Worm (Caenorhabditis elegans): ENCODE data around the gene cth-1.

cth-1 gene

ce11 chrV:16129116-16129515, 28.6 kb downstream of the cth-1 start:
- TF ChIP-seq lin-39 (tag; optimal IDR thresholded peaks at IDR 0.05): no peak
- TF ChIP-seq elt-3 (tag; optimal IDR thresholded peaks at IDR 0.05): no peak
- TF ChIP-seq ceh-16 (tag; optimal IDR thresholded peaks at IDR 0.05): no peak
- TF ChIP-seq egl-5 (tag; optimal IDR thresholded peaks at IDR 0.05): no peak
- no peak for TF ChIP-seq nhr-28 (tag; optimal IDR thresholded peaks at IDR 0.05)
- no peak for TF ChIP-seq fos-1 (tag; optimal IDR thresholded peaks at IDR 0.05)
- TF ChIP-seq fkh-2 (tag; optimal IDR thresholded peaks at IDR 0.05): no peak
- TF ChIP-seq nhr-76 (tag; optimal IDR thresholded peaks at IDR 0.05): no peak
- TF ChIP-seq elt-1 (tag; optimal IDR thresholded peaks at IDR 0.05): no peak
- TF ChIP-seq pha-4 (tag; optimal IDR thresholded peaks at IDR 0.05): peak; percentile 49
- no peak for TF ChIP-seq sea-2 (GFP tag; optimal IDR thresholded peaks at IDR 0.05)
- no peak for TF ChIP-seq unc-62 (GFP tag; optimal IDR thresholded peaks at IDR 0.05)
- TF ChIP-seq pqm-1 (tag; optimal IDR thresholded peaks at IDR 0.05): peak; percentile 74
- no peak for TF ChIP-seq mdl-1 (tag; optimal IDR thresholded peaks at IDR 0.05)
- TF ChIP-seq ztf-11 (tag; optimal IDR thresholded peaks at IDR 0.05): no peak
- peak; percentile 63 for TF ChIP-seq elt-2 (tag; optimal IDR thresholded peaks at IDR 0.05)
- TF ChIP-seq hmg-11 (tag; optimal IDR thresholded peaks at IDR 0.05): no peak

ce11 chrV:16131249-16131648, 30.8 kb downstream of the cth-1 start, which contains the start of gene fbxa-142:
Gene fbxa-142, minus strand, starts transcription at chrV:16131349.
- TF ChIP-seq ceh-9 (tag; optimal IDR thresholded peaks at IDR 0.05): no peak
- no peak for TF ChIP-seq tbx-2 (tag; optimal IDR thresholded peaks at IDR 0.05)
- TF ChIP-seq nhr-25 (tag; optimal IDR thresholded peaks at IDR 0.05): no peak
- no peak for TF ChIP-seq ztf-4 (tag; optimal IDR thresholded peaks at IDR 0.05)
- TF ChIP-seq nhr-67 (tag; optimal IDR thresholded peaks at IDR 0.05): no peak
- no peak for TF ChIP-seq ceh-82 (tag; optimal IDR thresholded peaks at IDR 0.05)
- TF ChIP-seq ZK546.5 (tag; optimal IDR thresholded peaks at IDR 0.05): no peak
- no peak for TF ChIP-seq egl-27 (tag; optimal IDR thresholded peaks at IDR 0.05)
- no peak for TF ChIP-seq fos-1 (tag; optimal IDR thresholded peaks at IDR 0.05)
- TF ChIP-seq nhr-77 (tag; optimal IDR thresholded peaks at IDR 0.05): no peak
- no peak for TF ChIP-seq nfya-1 (tag; optimal IDR thresholded peaks at IDR 0.05; ENCODE audit: insufficient read depth)
- TF ChIP-seq pqm-1 (tag; optimal IDR thresholded peaks at IDR 0.05): no peak
- TF ChIP-seq jun-1 (tag; optimal IDR thresholded peaks at IDR 0.05): no peak
- TF ChIP-seq R02D3.7 (tag; optimal IDR thresholded peaks at IDR 0.05): no peak

- TF ChIP-seq R02D3.7 (tag; optimal IDR thresholded peaks at IDR 0.05) (no peak), nhr-77 (tag; optimal IDR thresholded peaks at IDR 0.05) (no peak), ceh-9 (tag; optimal IDR thresholded peaks at IDR 0.05) (no peak)
Observed at ce11 chrV:16132215-16132614, 31.7 kb downstream of the cth-1 start.

ce11 chrV:16132705-16133104, 32.2 kb downstream of the cth-1 start, which contains the start of gene fbxa-144:
Gene fbxa-144, minus strand, starts transcription at chrV:16132805.
- TF ChIP-seq ZK546.5 (tag; optimal IDR thresholded peaks at IDR 0.05) (no peak), ceh-82 (tag; optimal IDR thresholded peaks at IDR 0.05) (no peak), sea-2 (GFP tag; optimal IDR thresholded peaks at IDR 0.05) (no peak), nfya-1 (tag; optimal IDR thresholded peaks at IDR 0.05; ENCODE audit: insufficient read depth) (no peak), tbx-2 (tag; optimal IDR thresholded peaks at IDR 0.05) (no peak), hmg-11 (tag; optimal IDR thresholded peaks at IDR 0.05) (no peak)

- TF ChIP-seq nhr-23 (tag; optimal IDR thresholded peaks at IDR 0.05): no peak
- TF ChIP-seq ztf-11 (tag; optimal IDR thresholded peaks at IDR 0.05): no peak
- TF ChIP-seq pha-4 (tag; optimal IDR thresholded peaks at IDR 0.05): no peak
- no peak for TF ChIP-seq mml-1 (tag; optimal IDR thresholded peaks at IDR 0.05)
- TF ChIP-seq ceh-28 (tag; optimal IDR thresholded peaks at IDR 0.05): no peak
- no peak for TF ChIP-seq daf-12 (tag; optimal IDR thresholded peaks at IDR 0.05)
- TF ChIP-seq nhr-25 (tag; optimal IDR thresholded peaks at IDR 0.05): no peak
- TF ChIP-seq snpc-4 (tag; optimal IDR thresholded peaks at IDR 0.05): no peak
- TF ChIP-seq fos-1 (tag; optimal IDR thresholded peaks at IDR 0.05): no peak
- no peak for TF ChIP-seq nhr-43 (tag; optimal IDR thresholded peaks at IDR 0.05; ENCODE audit: poor library complexity, severe bottlenecking)
- TF ChIP-seq lsy-12 (tag; optimal IDR thresholded peaks at IDR 0.05): no peak
- TF ChIP-seq lin-15B (tag; optimal IDR thresholded peaks at IDR 0.05): no peak
- TF ChIP-seq ama-1 (optimal IDR thresholded peaks at IDR 0.05): no peak
- no peak for TF ChIP-seq sea-2 (GFP tag; optimal IDR thresholded peaks at IDR 0.05)
Observed at ce11 chrV:16137043-16137442, 36.6 kb downstream of the cth-1 start, which contains the start of gene F44G3.7. Gene F44G3.7, minus strand, starts transcription at chrV:16137143.
